Fruit fly (Drosophila melanogaster) whole organism, prepupa: Measurements from ENCODE around the gene rno.

Source experiments
- Blimp-1 ChIP-seq: fragments of 200-800 bp; sonication (Bioruptor generic); optimal IDR thresholded peaks from 3 replicates; lab custom pipeline; 2017; ENCODE audit warnings: missing biosample characterization, missing genetic modification characterization, mild to moderate bottlenecking, moderate library complexity, missing genetic modification reagents
- CG10631 ChIP-seq: fragments of 200-800 bp; sonication (Bioruptor generic); optimal IDR thresholded peaks from 2 replicates; lab custom pipeline; 2016; ENCODE audit warnings: missing biosample characterization, missing genetic modification characterization
- CG10669 ChIP-seq: fragments of 200-800 bp; sonication (Bioruptor generic); optimal IDR thresholded peaks from 3 replicates; lab custom pipeline; 2018; ENCODE audit warnings: missing biosample characterization, mild to moderate bottlenecking, missing genetic modification characterization, moderate library complexity
- CG11294 ChIP-seq: fragments of 200-800 bp; sonication (Bioruptor generic); IDR thresholded peaks from 2 replicates; pipeline ENCODE4 v1.3.6; 2022; ENCODE audit warnings: missing biosample characterization, missing genetic modification characterization
- CG11762 ChIP-seq: fragments of 200-800 bp; sonication (Bioruptor generic); optimal IDR thresholded peaks from 3 replicates; lab custom pipeline; 2016; ENCODE audit warnings: missing biosample characterization, missing genetic modification characterization; ENCODE audit not compliant: insufficient read depth
- CG11902 ChIP-seq: fragments of 200-800 bp; sonication (Bioruptor generic); optimal IDR thresholded peaks from 3 replicates; lab custom pipeline; 2016; ENCODE audit warnings: missing biosample characterization, missing genetic modification characterization
- CG15336 ChIP-seq: fragments of 200-800 bp; sonication (Bioruptor generic); IDR thresholded peaks from 2 replicates; pipeline ENCODE4 v1.3.6; 2022; ENCODE audit warnings: missing biosample characterization, missing genetic modification characterization
- CG1621 ChIP-seq: fragments of 200-800 bp; sonication (Bioruptor generic); optimal IDR thresholded peaks from 3 replicates; lab custom pipeline; 2018; ENCODE audit warnings: missing biosample characterization, mild to moderate bottlenecking, missing genetic modification characterization
- CG16779 ChIP-seq: fragments of 200-800 bp; sonication (Bioruptor generic); optimal IDR thresholded peaks from 3 replicates; lab custom pipeline; 2017; ENCODE audit warnings: missing biosample characterization, mild to moderate bottlenecking, missing genetic modification characterization
- CG31627 ChIP-seq: fragments of 200-800 bp; sonication (Bioruptor generic); optimal IDR thresholded peaks from 3 replicates; lab custom pipeline; 2016; ENCODE audit warnings: missing biosample characterization, missing genetic modification characterization
- CG32006 ChIP-seq: fragments of 200-800 bp; sonication (Bioruptor generic); optimal IDR thresholded peaks from 3 replicates; lab custom pipeline; 2017; ENCODE audit warnings: missing biosample characterization, mild to moderate bottlenecking, missing genetic modification characterization
- CG34406 ChIP-seq: fragments of 200-800 bp; sonication (Bioruptor generic); optimal IDR thresholded peaks from 3 replicates; lab custom pipeline; 2016; ENCODE audit warnings: missing biosample characterization, missing genetic modification characterization
- CG4318 ChIP-seq: fragments of 200-800 bp; sonication (Bioruptor generic); optimal IDR thresholded peaks from 3 replicates; lab custom pipeline; 2017; ENCODE audit warnings: missing biosample characterization, mild to moderate bottlenecking, missing genetic modification characterization
- CG6163 ChIP-seq: fragments of 200-800 bp; sonication (Bioruptor generic); IDR thresholded peaks from 3 replicates; pipeline ENCODE4 v1.3.6; 2022; ENCODE audit warnings: missing biosample characterization, missing genetic modification characterization
- CG6276 ChIP-seq: fragments of 200-800 bp; sonication (Bioruptor generic); optimal IDR thresholded peaks from 2 replicates; lab custom pipeline; 2017; ENCODE audit warnings: missing biosample characterization, mild to moderate bottlenecking, missing genetic modification characterization
- CG6792 ChIP-seq: fragments of 200-800 bp; sonication (Bioruptor generic); optimal IDR thresholded peaks from 3 replicates; lab custom pipeline; 2016; ENCODE audit warnings: missing biosample characterization, missing genetic modification characterization
- CG6808 ChIP-seq: fragments of 200-800 bp; sonication (Bioruptor generic); optimal IDR thresholded peaks from 3 replicates; lab custom pipeline; 2017; ENCODE audit warnings: missing biosample characterization, missing genetic modification characterization, mild to moderate bottlenecking, moderate library complexity, missing genetic modification reagents
- CG7368 ChIP-seq: fragments of 200-800 bp; sonication (Bioruptor generic); optimal IDR thresholded peaks from 3 replicates; lab custom pipeline; 2016; ENCODE audit warnings: missing biosample characterization, missing genetic modification characterization
- CG8119 ChIP-seq: fragments of 200-800 bp; sonication (Bioruptor generic); IDR thresholded peaks from 3 replicates; pipeline ENCODE4 v1.3.6; 2022; ENCODE audit warnings: missing biosample characterization, missing genetic modification characterization
- CG8319 ChIP-seq: fragments of 200-800 bp; sonication (Bioruptor generic); optimal IDR thresholded peaks from 3 replicates; lab custom pipeline; 2016; ENCODE audit warnings: missing biosample characterization, missing genetic modification characterization
- CG8632 ChIP-seq: fragments of 200-800 bp; sonication (Bioruptor generic); optimal IDR thresholded peaks from 3 replicates; lab custom pipeline; 2016; ENCODE audit warnings: missing biosample characterization, missing genetic modification characterization
- CG9139 ChIP-seq: fragments of 200-800 bp; sonication (Bioruptor generic); optimal IDR thresholded peaks from 3 replicates; lab custom pipeline; 2017; ENCODE audit warnings: missing biosample characterization, mild to moderate bottlenecking, missing genetic modification characterization
- Eip75B ChIP-seq: fragments of 200-800 bp; sonication (Bioruptor generic); optimal IDR thresholded peaks from 3 replicates; lab custom pipeline; 2016; ENCODE audit warnings: missing biosample characterization, missing genetic modification characterization
- Eip78C ChIP-seq: fragments of 200-800 bp; sonication (Bioruptor generic); peaks from one replicate; lab custom pipeline; 2016; ENCODE audit warnings: missing biosample characterization, missing genetic modification characterization
- Eip93F ChIP-seq: fragments of 200-800 bp; sonication (Bioruptor generic); optimal IDR thresholded peaks from 2 replicates; lab custom pipeline; 2016; ENCODE audit warnings: missing biosample characterization, mild to moderate bottlenecking, missing genetic modification characterization
- Ets21C ChIP-seq: fragments of 200-800 bp; sonication (Bioruptor generic); optimal IDR thresholded peaks from 3 replicates; lab custom pipeline; 2016; ENCODE audit warnings: missing biosample characterization, missing genetic modification characterization
- Ets96B ChIP-seq: fragments of 200-800 bp; optimal IDR thresholded peaks from 2 replicates; lab custom pipeline; 2019; ENCODE audit warnings: missing biosample characterization, mild to moderate bottlenecking, missing genetic modification characterization, moderate library complexity
- Hr38 ChIP-seq: sonication (Bioruptor generic); optimal IDR thresholded peaks from 2 replicates; lab custom pipeline; 2016; ENCODE audit warnings: missing biosample characterization, missing genetic modification characterization
- Hr39 ChIP-seq: fragments of 200-800 bp; sonication (Bioruptor generic); optimal IDR thresholded peaks from 2 replicates; lab custom pipeline; 2016; ENCODE audit warnings: missing biosample characterization, missing genetic modification characterization
- Hr4 ChIP-seq: fragments of 200-800 bp; sonication (Bioruptor generic); optimal IDR thresholded peaks from 3 replicates; lab custom pipeline; 2016; ENCODE audit warnings: missing biosample characterization, missing genetic modification characterization
- Lpt ChIP-seq: fragments of 200-800 bp; sonication (Bioruptor generic); optimal IDR thresholded peaks from 3 replicates; lab custom pipeline; 2016; ENCODE audit warnings: missing biosample characterization, missing genetic modification characterization
- Met ChIP-seq: fragments of 200-800 bp; sonication (Bioruptor generic); optimal IDR thresholded peaks from 3 replicates; lab custom pipeline; 2016; ENCODE audit warnings: missing biosample characterization, missing genetic modification characterization
- OdsH ChIP-seq: fragments of 200-800 bp; sonication (Bioruptor generic); optimal IDR thresholded peaks from 3 replicates; lab custom pipeline; 2016; ENCODE audit warnings: missing biosample characterization, missing genetic modification characterization
- Smox ChIP-seq: fragments of 200-800 bp; sonication (Bioruptor generic); optimal IDR thresholded peaks from 3 replicates; lab custom pipeline; 2016; ENCODE audit warnings: missing biosample characterization, missing genetic modification characterization
- Sox14 ChIP-seq: fragments of 200-800 bp; sonication (Bioruptor generic); optimal IDR thresholded peaks from 3 replicates; lab custom pipeline; 2016; ENCODE audit warnings: missing biosample characterization, missing genetic modification characterization
- Sox15 ChIP-seq: fragments of 200-800 bp; sonication (Bioruptor generic); optimal IDR thresholded peaks from 3 replicates; lab custom pipeline; 2016; ENCODE audit warnings: missing biosample characterization, missing genetic modification characterization
- acj6 ChIP-seq: fragments of 200-800 bp; sonication (Bioruptor generic); optimal IDR thresholded peaks from 3 replicates; lab custom pipeline; 2016; ENCODE audit warnings: missing biosample characterization, missing genetic modification characterization
- cyc ChIP-seq: fragments of 200-800 bp; sonication (Bioruptor generic); optimal IDR thresholded peaks from 3 replicates; lab custom pipeline; 2016; ENCODE audit warnings: missing biosample characterization, missing genetic modification characterization
- dsx ChIP-seq: fragments of 200-800 bp; optimal IDR thresholded peaks from 3 replicates; lab custom pipeline; 2019; ENCODE audit warnings: missing biosample characterization, mild to moderate bottlenecking, missing genetic modification characterization, moderate library complexity; ENCODE audit not compliant: poor library complexity, severe bottlenecking
- eg ChIP-seq: fragments of 200-800 bp; sonication (Bioruptor generic); IDR thresholded peaks from 3 replicates; pipeline ENCODE4 v1.3.6; 2022; ENCODE audit warnings: missing biosample characterization, missing genetic modification characterization
- esn ChIP-seq: fragments of 200-800 bp; sonication (Bioruptor generic); optimal IDR thresholded peaks from 2 replicates; lab custom pipeline; 2016; ENCODE audit warnings: missing biosample characterization, mild to moderate bottlenecking, missing genetic modification characterization, moderate library complexity
- fd85E ChIP-seq: fragments of 200-800 bp; sonication (Bioruptor generic); optimal IDR thresholded peaks from 3 replicates; lab custom pipeline; 2016; ENCODE audit warnings: missing biosample characterization, missing genetic modification characterization
- fkh ChIP-seq: fragments of 200-800 bp; sonication (Bioruptor generic); optimal IDR thresholded peaks from 3 replicates; lab custom pipeline; 2017; ENCODE audit warnings: missing biosample characterization, mild to moderate bottlenecking, missing genetic modification characterization, moderate library complexity
- lz ChIP-seq: fragments of 200-800 bp; sonication (Bioruptor generic); optimal IDR thresholded peaks from 3 replicates; lab custom pipeline; 2016; ENCODE audit warnings: missing biosample characterization, missing genetic modification characterization
- net ChIP-seq: fragments of 200-800 bp; sonication (Bioruptor generic); optimal IDR thresholded peaks from 3 replicates; lab custom pipeline; 2016; ENCODE audit warnings: missing biosample characterization, missing genetic modification characterization
- pdm3 ChIP-seq: fragments of 200-800 bp; sonication (Bioruptor generic); optimal IDR thresholded peaks from 3 replicates; lab custom pipeline; 2016; ENCODE audit warnings: missing biosample characterization, missing genetic modification characterization
- spab ChIP-seq: fragments of 200-800 bp; sonication (Bioruptor generic); optimal IDR thresholded peaks from 2 replicates; lab custom pipeline; 2017; ENCODE audit warnings: missing biosample characterization, mild to moderate bottlenecking, missing genetic modification characterization, missing genetic modification reagents
- ss ChIP-seq, 2 experiments: fragments of 200-800 bp; sonication (Bioruptor generic); optimal IDR thresholded peaks; 2 replicates in 1 of 2; 3 replicates in 1 of 2; lab custom pipeline; 2017 to 2018; ENCODE audit warnings: mild to moderate bottlenecking in 2 of 2, missing biosample characterization in 2 of 2, missing genetic modification characterization in 2 of 2, moderate library complexity in 1 of 2
- svp ChIP-seq: fragments of 200-800 bp; sonication (Bioruptor generic); peaks from one replicate; lab custom pipeline; 2016; ENCODE audit warnings: missing biosample characterization, missing genetic modification characterization
- topi ChIP-seq: fragments of 200-800 bp; sonication (Bioruptor generic); optimal IDR thresholded peaks from 3 replicates; lab custom pipeline; 2016; ENCODE audit warnings: missing biosample characterization, missing genetic modification characterization
- vri ChIP-seq: fragments of 200-800 bp; sonication (Bioruptor generic); optimal IDR thresholded peaks from 3 replicates; lab custom pipeline; 2016; ENCODE audit warnings: missing biosample characterization, mild to moderate bottlenecking, missing genetic modification characterization

rno gene

DNA sequence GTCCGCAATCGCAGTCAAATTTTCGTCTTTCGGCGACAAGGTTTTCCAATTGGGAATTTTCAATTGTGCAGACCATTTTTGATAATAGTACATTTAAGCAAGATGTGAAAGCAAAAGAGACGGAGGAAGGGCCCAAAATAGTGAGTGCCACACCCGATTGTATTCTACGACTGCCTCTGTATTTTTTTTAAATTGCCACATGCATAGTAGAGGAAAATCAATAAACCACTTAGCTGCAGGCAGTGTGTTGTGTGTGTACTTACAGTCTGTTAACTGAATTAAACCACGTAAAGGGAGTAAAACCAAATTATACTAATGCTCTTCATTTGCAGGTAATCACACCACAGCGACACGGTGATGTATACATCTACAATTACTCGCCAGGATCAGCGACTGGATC is 27.8 kb downstream of the rno start:
- TF ChIP-seq cyc (no peak), Eip78C (GFP tag; lab: Kevin White, UChicago) (peak; percentile 21), CG11762 (GFP tag; lab: Kevin White, UChicago) (no peak), CG8119 (GFP tag; lab: Robert Waterston, UW) (no peak)

DNA sequence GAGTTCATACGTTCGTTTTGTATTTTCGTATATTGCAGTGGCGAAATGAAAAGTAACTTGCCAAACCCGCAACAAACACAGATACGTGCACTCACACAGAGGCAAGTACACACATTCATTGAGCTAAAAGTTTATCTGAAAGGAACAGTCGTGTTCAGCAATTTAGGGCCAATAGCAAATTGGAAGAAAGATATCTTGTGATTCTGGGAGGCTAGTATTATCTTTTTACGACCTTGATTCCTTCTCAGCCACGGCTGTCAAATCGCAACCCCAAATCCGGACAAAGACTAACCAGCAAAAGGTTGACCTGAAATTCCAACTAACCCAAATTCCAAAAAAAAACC is 32.8 kb downstream of the rno start:
- TF ChIP-seq Eip78C (GFP tag; lab: Kevin White, UChicago) (no peak), Blimp-1 (GFP tag; lab: Kevin White, UChicago) (peak; percentile 25), CG6792 (GFP tag; lab: Kevin White, UChicago) (no peak), Hr39 (GFP tag; lab: Kevin White, UChicago) (no peak), CG6276 (GFP tag; lab: Kevin White, UChicago) (no peak), CG32006 (GFP tag; lab: Kevin White, UChicago) (no peak), Sox14 (no peak), pdm3 (no peak), net (GFP tag; lab: Kevin White, UChicago) (no peak), CG11294 (GFP tag; lab: Robert Waterston, UW) (no peak), CG8632 (peak; percentile 4), CG8319 (GFP tag; lab: Kevin White, UChicago) (no peak), CG11902 (no peak), CG8119 (GFP tag; lab: Robert Waterston, UW) (0 out of 3 replicates have a peak, but pooled peaks have one; percentile 9), Met (peak; percentile 28), OdsH (GFP tag; lab: Kevin White, UChicago) (no peak), CG10631 (GFP tag; lab: Kevin White, UChicago) (no peak), acj6 (GFP tag; lab: Kevin White, UChicago) (no peak), svp (peak; percentile 56), Ets21C (GFP tag; lab: Kevin White, UChicago) (no peak), topi (GFP tag; lab: Kevin White, UChicago) (no peak), dsx (GFP tag; lab: Kevin White, UChicago) (no peak), CG16779 (tag; lab: Kevin White, UChicago) (no peak), Hr4 (GFP tag; lab: Kevin White, UChicago) (no peak), fd85E (GFP tag; lab: Kevin White, UChicago) (no peak), Eip75B (GFP tag; lab: Kevin White, UChicago) (no peak), esn (peak; percentile 49), spab (GFP tag; lab: Kevin White, UChicago) (no peak), CG1621 (tag; lab: Kevin White, UChicago) (no peak), CG9139 (GFP tag; lab: Kevin White, UChicago) (no peak), CG7368 (GFP tag; lab: Kevin White, UChicago) (no peak), eg (GFP tag; lab: Robert Waterston, UW) (no peak), Ets96B (tag; lab: Kevin White, UChicago) (no peak), Sox15 (GFP tag; lab: Kevin White, UChicago) (no peak), Smox (no peak), Lpt (GFP tag; lab: Kevin White, UChicago) (no peak), CG11762 (GFP tag; lab: Kevin White, UChicago) (no peak), CG31627 (GFP tag; lab: Kevin White, UChicago) (peak; percentile 1), CG15336 (no peak), cyc (peak; percentile 28), CG6808 (GFP tag; lab: Kevin White, UChicago) (no peak), fkh (GFP tag; lab: Kevin White, UChicago) (no peak), CG34406 (GFP tag; lab: Kevin White, UChicago) (no peak), ss (GFP tag; optimal IDR thresholded peaks at IDR 0.05; lab: Kevin White, UChicago) (no peak), Hr38 (GFP tag; lab: Kevin White, UChicago) (no peak), vri (GFP tag; lab: Kevin White, UChicago) (no peak), Eip93F (GFP tag; lab: Kevin White, UChicago) (no peak), CG4318 (no peak), lz (GFP tag; lab: Kevin White, UChicago) (peak; percentile 35), CG10669 (GFP tag; lab: Kevin White, UChicago) (no peak), CG6163 (GFP tag; lab: Robert Waterston, UW) (no peak)
